Worm (Caenorhabditis elegans) whole organism, L3 larva: Measurements from ENCODE around the gene K01A11.3.

Source experiments
- R02D3.7 ChIP-seq: fragments of 150-350 bp; optimal IDR thresholded peaks from 2 replicates; lab custom pipeline; 2014; ENCODE audit warnings: missing biosample characterization, missing genetic modification characterization
- ZK546.5 ChIP-seq: sonication (generic microtip); optimal IDR thresholded peaks from 2 replicates; lab custom pipeline; 2017; ENCODE audit warnings: missing biosample characterization, missing genetic modification characterization
- aly-2 ChIP-seq: fragments of 150-350 bp; optimal IDR thresholded peaks from 2 replicates; lab custom pipeline; 2014; ENCODE audit warnings: missing biosample characterization, missing genetic modification characterization
- ama-1 ChIP-seq: fragments of 150-350 bp; optimal IDR thresholded peaks from 2 replicates; lab custom pipeline; 2018
- ceh-16 ChIP-seq: sonication (generic microtip); optimal IDR thresholded peaks from 2 replicates; lab custom pipeline; 2017; ENCODE audit warnings: missing biosample characterization, missing genetic modification characterization
- ceh-28 ChIP-seq: fragments of 150-350 bp; optimal IDR thresholded peaks from 2 replicates; lab custom pipeline; 2014; ENCODE audit warnings: missing biosample characterization, missing genetic modification reagents, missing genetic modification characterization
- ceh-82 ChIP-seq: fragments of 150-350 bp; optimal IDR thresholded peaks from 2 replicates; lab custom pipeline; 2014; ENCODE audit warnings: missing biosample characterization, missing genetic modification characterization
- ceh-9 ChIP-seq: sonication (generic microtip); optimal IDR thresholded peaks from 2 replicates; lab custom pipeline; 2018; ENCODE audit warnings: missing biosample characterization, missing genetic modification characterization
- daf-12 ChIP-seq: fragments of 150-350 bp; optimal IDR thresholded peaks from 2 replicates; lab custom pipeline; 2014; ENCODE audit warnings: missing biosample characterization, missing genetic modification reagents, missing genetic modification characterization
- egl-27 ChIP-seq: sonication (generic microtip); optimal IDR thresholded peaks from 4 replicates; lab custom pipeline; 2017; ENCODE audit warnings: missing biosample characterization, missing genetic modification reagents, missing genetic modification characterization
- egl-5 ChIP-seq: fragments of 150-350 bp; optimal IDR thresholded peaks from 2 replicates; lab custom pipeline; 2017; ENCODE audit warnings: missing biosample characterization, missing genetic modification reagents, missing genetic modification characterization, inconsistent platforms
- elt-1 ChIP-seq: fragments of 150-350 bp; optimal IDR thresholded peaks from 2 replicates; lab custom pipeline; 2014; ENCODE audit warnings: missing biosample characterization, missing genetic modification characterization
- elt-2 ChIP-seq: sonication (generic microtip); optimal IDR thresholded peaks from 2 replicates; lab custom pipeline; 2016; ENCODE audit warnings: missing genetic modification reagents, mild to moderate bottlenecking, missing genetic modification characterization, missing compliant biosample characterization
- elt-3 ChIP-seq, 3 experiments: fragments of 150-350 bp in 1 of 3; sonication (generic microtip) in 2 of 3; optimal IDR thresholded peaks; 2 replicates in 2 of 3; 4 replicates in 1 of 3; lab custom pipeline; 2014 to 2017; ENCODE audit warnings: missing biosample characterization in 3 of 3, missing genetic modification characterization in 3 of 3
- eor-1 ChIP-seq, 2 experiments: fragments of 150-350 bp; optimal IDR thresholded peaks; 2 replicates each; lab custom pipeline; 2014 to 2018; ENCODE audit warnings: missing biosample characterization in 2 of 2, missing genetic modification characterization in 2 of 2
- fkh-10 ChIP-seq: sonication (generic microtip); optimal IDR thresholded peaks from 2 replicates; lab custom pipeline; 2017; ENCODE audit warnings: missing biosample characterization, missing genetic modification reagents, missing genetic modification characterization
- fkh-2 ChIP-seq: fragments of 150-350 bp; optimal IDR thresholded peaks from 2 replicates; lab custom pipeline; 2014; ENCODE audit warnings: missing biosample characterization, missing genetic modification reagents, missing genetic modification characterization
- fos-1 ChIP-seq: fragments of 150-350 bp; optimal IDR thresholded peaks from 2 replicates; lab custom pipeline; 2014; ENCODE audit warnings: missing biosample characterization, missing genetic modification characterization
- hmg-11 ChIP-seq: sonication (generic microtip); optimal IDR thresholded peaks from 2 replicates; lab custom pipeline; 2016; ENCODE audit warnings: missing genetic modification characterization, missing compliant biosample characterization
- jun-1 ChIP-seq: fragments of 150-350 bp; optimal IDR thresholded peaks from 2 replicates; lab custom pipeline; 2014; ENCODE audit warnings: missing biosample characterization, missing genetic modification reagents, missing genetic modification characterization
- lin-15B ChIP-seq: fragments of 150-350 bp; optimal IDR thresholded peaks from 2 replicates; lab custom pipeline; 2014; ENCODE audit warnings: missing biosample characterization, missing genetic modification characterization
- lin-39 ChIP-seq: fragments of 150-350 bp; optimal IDR thresholded peaks from 2 replicates; lab custom pipeline; 2018; ENCODE audit warnings: missing biosample characterization, missing genetic modification reagents, missing genetic modification characterization
- lsy-12 ChIP-seq: sonication (generic microtip); optimal IDR thresholded peaks from 2 replicates; lab custom pipeline; 2016; ENCODE audit warnings: mild to moderate bottlenecking, missing genetic modification characterization, missing compliant biosample characterization
- mdl-1 ChIP-seq: fragments of 150-350 bp; optimal IDR thresholded peaks from 2 replicates; lab custom pipeline; 2014; ENCODE audit warnings: missing biosample characterization, missing genetic modification characterization
- mml-1 ChIP-seq: fragments of 150-350 bp; sonication (generic microtip); optimal IDR thresholded peaks from 3 replicates; lab custom pipeline; 2014; ENCODE audit warnings: missing biosample characterization, missing genetic modification characterization
- nfya-1 ChIP-seq: sonication (generic microtip); optimal IDR thresholded peaks from 2 replicates; lab custom pipeline; 2017; ENCODE audit warnings: missing genetic modification characterization, mild to moderate bottlenecking, missing compliant biosample characterization, antibody characterized with exemption, moderate library complexity; ENCODE audit not compliant: insufficient read depth
- nhr-11 ChIP-seq: fragments of 150-350 bp; optimal IDR thresholded peaks from 2 replicates; lab custom pipeline; 2014; ENCODE audit warnings: missing biosample characterization, missing genetic modification characterization
- nhr-12 ChIP-seq: fragments of 150-350 bp; optimal IDR thresholded peaks from 2 replicates; lab custom pipeline; 2014; ENCODE audit warnings: missing biosample characterization, missing genetic modification characterization
- nhr-23 ChIP-seq: fragments of 150-350 bp; optimal IDR thresholded peaks from 2 replicates; lab custom pipeline; 2014; ENCODE audit warnings: missing biosample characterization, missing genetic modification reagents, missing genetic modification characterization
- nhr-237 ChIP-seq: fragments of 150-350 bp; optimal IDR thresholded peaks from 2 replicates; lab custom pipeline; 2014; ENCODE audit warnings: missing biosample characterization, missing genetic modification characterization
- nhr-25 ChIP-seq: sonication (generic microtip); optimal IDR thresholded peaks from 2 replicates; lab custom pipeline; 2017; ENCODE audit warnings: missing biosample characterization, missing genetic modification characterization
- nhr-28 ChIP-seq: fragments of 150-350 bp; optimal IDR thresholded peaks from 2 replicates; lab custom pipeline; 2014; ENCODE audit warnings: missing biosample characterization, missing genetic modification characterization
- nhr-43 ChIP-seq: sonication (generic microtip); optimal IDR thresholded peaks from 2 replicates; lab custom pipeline; 2016; ENCODE audit warnings: mild to moderate bottlenecking, missing genetic modification characterization, missing compliant biosample characterization; ENCODE audit not compliant: poor library complexity, severe bottlenecking
- nhr-67 ChIP-seq: fragments of 150-350 bp; optimal IDR thresholded peaks from 2 replicates; lab custom pipeline; 2014; ENCODE audit warnings: missing biosample characterization, missing genetic modification characterization
- nhr-76 ChIP-seq: fragments of 150-350 bp; sonication (generic microtip); optimal IDR thresholded peaks from 5 replicates; lab custom pipeline; 2014; ENCODE audit warnings: missing biosample characterization, missing genetic modification characterization
- nhr-77 ChIP-seq: fragments of 150-350 bp; optimal IDR thresholded peaks from 2 replicates; lab custom pipeline; 2014; ENCODE audit warnings: missing biosample characterization, missing genetic modification characterization
- pha-4 ChIP-seq: fragments of 150-350 bp; optimal IDR thresholded peaks from 2 replicates; lab custom pipeline; 2014; ENCODE audit warnings: missing biosample characterization, missing genetic modification reagents, missing genetic modification characterization
- pqm-1 ChIP-seq: fragments of 150-350 bp; optimal IDR thresholded peaks from 2 replicates; lab custom pipeline; 2017; ENCODE audit warnings: missing biosample characterization, missing genetic modification characterization, inconsistent platforms
- sea-2 ChIP-seq: fragments of 150-350 bp; sonication (generic microtip); optimal IDR thresholded peaks from 4 replicates; lab custom pipeline; 2014; ENCODE audit warnings: missing biosample characterization, missing genetic modification reagents, missing genetic modification characterization
- skn-1 ChIP-seq: fragments of 150-350 bp; optimal IDR thresholded peaks from 2 replicates; lab custom pipeline; 2014; ENCODE audit warnings: missing biosample characterization, missing genetic modification characterization
- snpc-4 ChIP-seq: fragments of 150-350 bp; optimal IDR thresholded peaks from 2 replicates; lab custom pipeline; 2014; ENCODE audit warnings: missing biosample characterization, missing genetic modification characterization
- tbx-2 ChIP-seq: sonication (generic microtip); optimal IDR thresholded peaks from 2 replicates; lab custom pipeline; 2016; ENCODE audit warnings: mild to moderate bottlenecking, missing genetic modification characterization, missing compliant biosample characterization
- unc-39 ChIP-seq: sonication (generic microtip); optimal IDR thresholded peaks from 4 replicates; lab custom pipeline; 2017; ENCODE audit warnings: missing biosample characterization, missing genetic modification characterization
- unc-62 ChIP-seq: fragments of 150-350 bp; sonication (generic microtip); optimal IDR thresholded peaks from 4 replicates; lab custom pipeline; 2014; ENCODE audit warnings: missing biosample characterization, missing genetic modification reagents, missing genetic modification characterization
- zag-1 ChIP-seq: fragments of 150-350 bp; optimal IDR thresholded peaks from 2 replicates; lab custom pipeline; 2014; ENCODE audit warnings: missing biosample characterization, missing genetic modification characterization
- ztf-11 ChIP-seq: fragments of 150-350 bp; optimal IDR thresholded peaks from 2 replicates; lab custom pipeline; 2014; ENCODE audit warnings: missing biosample characterization, missing genetic modification characterization
- ztf-4 ChIP-seq: fragments of 150-350 bp; optimal IDR thresholded peaks from 2 replicates; lab custom pipeline; 2014; ENCODE audit warnings: missing biosample characterization, missing genetic modification characterization

K01A11.3 gene

ce11 chrIII:3460061-3460460, 7.6 kb upstream of the K01A11.3 start, which contains the start of gene C34C12.8 (continued):
- TF ChIP-seq sea-2 (GFP tag; lab: Kevin White, UChicago), result no peak
- TF ChIP-seq zag-1 (tag; lab: Kevin White, UChicago), result peak; percentile 37
- peak; percentile 83 for TF ChIP-seq nhr-77 (tag; lab: Kevin White, UChicago)
- TF ChIP-seq jun-1, result peak; percentile 93
- TF ChIP-seq ztf-11, result no peak
- peak; percentile 89 for TF ChIP-seq fkh-10 (GFP tag; lab: Kevin White, UChicago)
- peak; percentile 57 for TF ChIP-seq nhr-11 (tag; lab: Kevin White, UChicago)
- TF ChIP-seq mml-1, result no peak
- no peak for TF ChIP-seq nhr-28 (tag; lab: Kevin White, UChicago)
- TF ChIP-seq skn-1 (tag; lab: Kevin White, UChicago), result peak; percentile 71
- TF ChIP-seq lin-15B, result peak; percentile 97
- TF ChIP-seq ceh-28 (tag; lab: Kevin White, UChicago), result peak; percentile 87
- TF ChIP-seq daf-12 (tag; lab: Kevin White, UChicago), result no peak
- TF ChIP-seq egl-5 (tag; lab: Kevin White, UChicago), result peak; percentile 66
- TF ChIP-seq nhr-76 (tag; lab: Kevin White, UChicago), result peak; percentile 70
- peak; percentile 89 for TF ChIP-seq hmg-11 (tag; lab: Kevin White, UChicago)
- peak; percentile 83 for TF ChIP-seq ceh-82
- peak; percentile 28 for TF ChIP-seq ztf-4
- peak; percentile 98 for TF ChIP-seq nhr-23 (tag; lab: Kevin White, UChicago)

DNA sequence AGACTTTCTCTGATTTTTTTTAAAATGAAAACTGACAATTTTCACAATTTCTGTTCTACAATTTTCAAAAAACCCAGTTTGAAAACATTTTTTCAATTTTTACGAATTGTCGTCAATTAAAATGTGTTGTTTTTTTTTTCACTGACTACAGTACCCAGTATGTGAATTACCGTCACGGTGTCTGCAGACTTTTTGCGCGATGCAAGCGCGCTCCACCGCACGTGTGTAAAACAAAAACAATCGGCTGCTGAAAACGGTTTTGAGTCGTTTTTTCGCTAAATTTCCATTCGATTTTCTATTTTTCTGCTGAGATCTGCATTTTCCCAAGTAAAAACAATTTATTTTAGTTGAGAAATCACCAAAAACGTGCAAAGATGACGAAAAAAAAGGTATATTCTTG, 3.8 kb upstream of the K01A11.3 start:
- TF ChIP-seq nhr-67 (tag; lab: Kevin White, UChicago) (no peak), nhr-43 (tag; lab: Kevin White, UChicago) (peak; percentile 97), lin-39 (tag; lab: Kevin White, UChicago) (peak; percentile 94), ztf-4 (peak; percentile 89), egl-5 (tag; lab: Kevin White, UChicago) (peak; percentile 93), elt-1 (tag; lab: Kevin White, UChicago) (peak; percentile 79), nhr-25 (tag; lab: Kevin White, UChicago) (peak; percentile 99), snpc-4 (tag; lab: Kevin White, UChicago) (peak; percentile 91), aly-2 (tag; lab: Kevin White, UChicago) (peak; percentile 67), nhr-28 (tag; lab: Kevin White, UChicago) (peak; percentile 74), jun-1 (peak; percentile 96), pha-4 (tag; lab: Kevin White, UChicago) (peak; percentile 99), egl-27 (tag; lab: Kevin White, UChicago) (peak; percentile 79), nhr-11 (tag; lab: Kevin White, UChicago) (peak; percentile 92), mdl-1 (tag; lab: Kevin White, UChicago) (peak; percentile 57), ceh-28 (tag; lab: Kevin White, UChicago) (peak; percentile 90), ztf-11 (no peak), elt-2 (tag; lab: Kevin White, UChicago) (peak; percentile 88), R02D3.7 (peak; percentile 96), nhr-76 (tag; lab: Kevin White, UChicago) (peak; percentile 83), fkh-2 (tag; lab: Kevin White, UChicago) (peak; percentile 48), ceh-9 (no peak), fkh-10 (GFP tag; lab: Kevin White, UChicago) (peak; percentile 90), ama-1 (peak; percentile 78), mml-1 (no peak), elt-3 (tag; optimal IDR thresholded peaks at IDR 0.05; lab: Kevin White, UChicago) (peak; percentile 66 to 95 (median 75)), pqm-1 (tag; lab: Kevin White, UChicago) (peak; percentile 90), ceh-82 (peak; percentile 92), hmg-11 (tag; lab: Kevin White, UChicago) (peak; percentile 85), nfya-1 (tag; lab: Kevin White, UChicago) (peak; percentile 99), nhr-237 (tag; lab: Kevin White, UChicago) (peak; percentile 28), fos-1 (peak; percentile 77), unc-39 (peak; percentile 13), nhr-77 (tag; lab: Kevin White, UChicago) (peak; percentile 83), zag-1 (tag; lab: Kevin White, UChicago) (peak; percentile 80), lsy-12 (tag; lab: Kevin White, UChicago) (peak; percentile 99), nhr-23 (tag; lab: Kevin White, UChicago) (peak; percentile 99), ceh-16 (tag; lab: Kevin White, UChicago) (no peak), ZK546.5 (peak; percentile 65), eor-1 (tag; optimal IDR thresholded peaks at IDR 0.05; lab: Kevin White, UChicago) (no peak), nhr-12 (tag; lab: Kevin White, UChicago) (no peak), sea-2 (GFP tag; lab: Kevin White, UChicago) (no peak), tbx-2 (tag; lab: Kevin White, UChicago) (peak; percentile 95), daf-12 (tag; lab: Kevin White, UChicago) (peak; percentile 38), lin-15B (peak; percentile 99), skn-1 (tag; lab: Kevin White, UChicago) (peak; percentile 93), unc-62 (GFP tag; lab: Kevin White, UChicago) (peak; percentile 89)
